Fruit fly (Drosophila melanogaster): ENCODE measurements around the gene CG7694.

- no peak for TF ChIP-seq Blimp-1 (GFP tag; optimal IDR thresholded peaks at IDR 0.05)
- TF ChIP-seq Eip75B (GFP tag; optimal IDR thresholded peaks at IDR 0.05) = peak; percentile 4
- no peak for TF ChIP-seq lz (GFP tag; optimal IDR thresholded peaks at IDR 0.05)
- no peak for TF ChIP-seq Hr38 (GFP tag; optimal IDR thresholded peaks at IDR 0.05)
- TF ChIP-seq Sox102F (GFP tag; optimal IDR thresholded peaks at IDR 0.05) = no peak
- no peak for TF ChIP-seq CG16779 (tag; optimal IDR thresholded peaks at IDR 0.05)
Observed at dm6 chr3R:18628311-18628811, 55.5 kb downstream of the CG7694 start.

All from whole organism, prepupa.